Worm (Caenorhabditis elegans): ENCODE results near the gene pudl-2.

DNA sequence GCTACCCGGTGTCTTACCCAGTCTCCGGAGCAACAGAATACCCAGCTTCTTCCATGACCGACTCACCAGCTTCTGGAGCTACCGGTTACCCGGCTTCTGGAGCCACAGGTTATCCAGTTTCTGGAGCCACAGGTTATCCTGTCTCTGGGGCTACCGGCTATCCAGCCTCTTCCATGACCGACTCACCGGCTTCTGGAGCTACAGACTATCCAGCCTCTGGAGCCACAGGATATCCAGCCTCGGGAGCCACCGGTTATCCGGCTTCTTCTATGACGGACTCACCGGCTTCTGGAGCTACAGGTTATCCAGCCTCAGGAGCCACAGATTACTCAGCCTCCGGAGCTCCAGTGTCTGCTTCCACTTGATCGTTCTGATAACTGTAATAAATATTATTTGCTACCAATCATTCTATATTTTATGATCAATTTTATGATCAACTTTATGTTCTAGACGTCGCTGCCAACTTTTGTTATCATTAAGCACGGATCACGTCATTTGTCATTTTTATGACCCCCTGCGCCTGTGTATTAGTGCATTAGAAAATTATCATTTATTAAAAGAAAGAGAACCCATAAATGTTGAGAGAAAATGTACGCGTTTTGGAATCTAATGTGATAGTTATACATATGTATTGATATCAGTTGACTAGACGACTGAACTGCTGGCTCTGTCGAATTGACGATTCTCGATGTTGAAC lies 20.6 kb downstream of the pudl-2 start:
- TF ChIP-seq F13C5.2 (tag; optimal IDR thresholded peaks at IDR 0.05) = no peak
- no peak for TF ChIP-seq B0310.2 (tag; optimal IDR thresholded peaks at IDR 0.05)
- no peak for TF ChIP-seq ama-1 (optimal IDR thresholded peaks at IDR 0.05)
- no peak for TF ChIP-seq flt-1 (GFP tag; IDR thresholded peaks at IDR 0.05)
- no peak for TF ChIP-seq scrt-1 (GFP tag; IDR thresholded peaks at IDR 0.05)
- no peak for TF ChIP-seq pes-1 (GFP tag; IDR thresholded peaks at IDR 0.05)
- TF ChIP-seq ceh-13 (GFP tag; optimal IDR thresholded peaks at IDR 0.05) = no peak
- TF ChIP-seq hnd-1 (tag; optimal IDR thresholded peaks at IDR 0.05) = no peak
- TF ChIP-seq ceh-36 (tag; optimal IDR thresholded peaks at IDR 0.05) = no peak
- TF ChIP-seq sea-1 (GFP tag; conservative IDR thresholded peaks at IDR 0.05) = no peak
- no peak for TF ChIP-seq tbx-37 (GFP tag; conservative IDR thresholded peaks at IDR 0.05)
- TF ChIP-seq tra-4 (tag; optimal IDR thresholded peaks at IDR 0.05) = no peak
- no peak for TF ChIP-seq ets-7 (tag; optimal IDR thresholded peaks at IDR 0.05)
- no peak for TF ChIP-seq hmg-4 (GFP tag; optimal IDR thresholded peaks at IDR 0.05)
